Worm (Caenorhabditis elegans): ENCODE data around the gene R03D7.8.

- no peak for TF ChIP-seq flt-1 (GFP tag; IDR thresholded peaks at IDR 0.05)
- TF ChIP-seq cog-1 (tag; optimal IDR thresholded peaks at IDR 0.05), result no peak
- no peak for TF ChIP-seq med-1 (GFP tag; optimal IDR thresholded peaks at IDR 0.05; ENCODE audit: insufficient read depth)
- TF ChIP-seq ztf-29 (GFP tag; IDR thresholded peaks at IDR 0.05), result no peak
- TF ChIP-seq T22C8.4 (GFP tag; IDR thresholded peaks at IDR 0.05), result no peak
- TF ChIP-seq ztf-23 (GFP tag; IDR thresholded peaks at IDR 0.05), result no peak
Observed at ce11 chrII:10915732-10916131, 41.0 kb downstream of the R03D7.8 start, which contains the start of gene F44F4.9.
